Worm (Caenorhabditis elegans): ENCODE data around the gene phg-1.

DNA sequence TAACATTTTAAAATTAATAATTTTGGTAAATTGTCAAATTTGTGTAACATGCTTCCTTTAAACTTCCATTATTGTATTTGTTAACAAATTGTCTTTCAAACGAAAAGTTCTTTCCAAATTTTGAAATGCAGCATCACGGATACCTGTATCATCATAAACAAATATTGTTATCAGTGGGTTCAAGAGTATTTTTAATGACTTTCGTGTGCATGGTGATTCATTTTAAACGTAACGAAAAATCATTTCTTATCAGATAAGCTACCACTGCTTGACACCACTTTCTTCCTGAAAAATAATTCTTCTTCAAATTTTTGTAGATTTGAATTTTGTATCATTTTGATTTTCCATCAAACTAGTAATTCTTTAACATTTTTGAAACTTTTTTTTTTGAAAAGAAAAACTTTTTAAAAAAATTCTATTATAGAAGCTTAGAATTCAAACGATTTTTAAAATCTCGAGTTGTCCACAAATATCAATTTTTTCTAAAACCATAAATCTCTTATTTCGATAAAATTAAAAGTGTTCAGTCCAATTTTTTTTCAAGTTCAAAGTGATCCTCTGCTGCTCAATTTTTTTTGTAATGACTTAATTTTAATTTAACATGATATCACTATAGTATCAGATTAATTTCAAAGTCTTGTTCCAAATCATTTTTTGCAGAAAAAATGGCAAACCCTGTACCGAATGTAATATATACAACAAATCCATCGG, 3.0 kb upstream of the phg-1 start, which contains the start of gene F27E5.9:
- TF ChIP-seq klf-2 (GFP tag; conservative IDR thresholded peaks at IDR 0.05): no peak
- no peak for TF ChIP-seq flt-1 (GFP tag; IDR thresholded peaks at IDR 0.05)
- no peak for TF ChIP-seq ref-1 (GFP tag; conservative IDR thresholded peaks at IDR 0.05)
- no peak for TF ChIP-seq T22C8.4 (GFP tag; IDR thresholded peaks at IDR 0.05)
